Worm (Caenorhabditis elegans) whole organism, L2 larva: ENCODE data around the gene Y66A7A.9.

ENCODE experiments used
- C34F6.9 ChIP-seq: fragments of 150-350 bp; optimal IDR thresholded peaks from 2 replicates; lab custom pipeline; 2014; ENCODE audit warnings: missing biosample characterization, missing genetic modification characterization
- F13H6.1 ChIP-seq: sonication (generic microtip); optimal IDR thresholded peaks from 2 replicates; lab custom pipeline; 2016; ENCODE audit warnings: missing genetic modification characterization, missing compliant biosample characterization
- R02D3.7 ChIP-seq: fragments of 150-350 bp; optimal IDR thresholded peaks from 2 replicates; lab custom pipeline; 2014; ENCODE audit warnings: missing biosample characterization, missing genetic modification characterization
- Y55F3AM.14 ChIP-seq: fragments of 200-800 bp; sonication (Bioruptor generic); optimal IDR thresholded peaks from 2 replicates; lab custom pipeline; 2018; ENCODE audit warnings: mild to moderate bottlenecking, missing genetic modification characterization, missing compliant biosample characterization
- ZK546.5 ChIP-seq: sonication (generic microtip); optimal IDR thresholded peaks from 2 replicates; lab custom pipeline; 2017; ENCODE audit warnings: missing biosample characterization, missing genetic modification characterization
- alr-1 ChIP-seq: fragments of 150-350 bp; optimal IDR thresholded peaks from 2 replicates; lab custom pipeline; 2014; ENCODE audit warnings: missing biosample characterization, missing genetic modification characterization
- aly-2 ChIP-seq: fragments of 150-350 bp; optimal IDR thresholded peaks from 2 replicates; lab custom pipeline; 2014; ENCODE audit warnings: missing biosample characterization, missing genetic modification characterization
- ama-1 ChIP-seq: fragments of 150-350 bp; optimal IDR thresholded peaks from 2 replicates; lab custom pipeline; 2018; ENCODE audit warnings: inconsistent platforms
- blmp-1 ChIP-seq: sonication (generic microtip); optimal IDR thresholded peaks from 2 replicates; lab custom pipeline; 2017; ENCODE audit warnings: missing genetic modification characterization, mild to moderate bottlenecking, missing compliant biosample characterization, antibody characterized with exemption, moderate library complexity; ENCODE audit not compliant: insufficient read depth
- ceh-16 ChIP-seq: fragments of 150-350 bp; optimal IDR thresholded peaks from 2 replicates; lab custom pipeline; 2014; ENCODE audit warnings: missing biosample characterization, missing genetic modification characterization
- ceh-82 ChIP-seq: fragments of 150-350 bp; optimal IDR thresholded peaks from 2 replicates; lab custom pipeline; 2014; ENCODE audit warnings: missing biosample characterization, missing genetic modification characterization
- crh-2 ChIP-seq: sonication (generic microtip); optimal IDR thresholded peaks from 2 replicates; lab custom pipeline; 2017; ENCODE audit warnings: missing biosample characterization, missing genetic modification characterization
- dmd-4 ChIP-seq: sonication (generic microtip); optimal IDR thresholded peaks from 2 replicates; lab custom pipeline; 2017; ENCODE audit warnings: missing biosample characterization, missing genetic modification characterization
- egl-27 ChIP-seq: sonication (generic microtip); optimal IDR thresholded peaks from 3 replicates; lab custom pipeline; 2017; ENCODE audit warnings: missing biosample characterization, missing genetic modification reagents, missing genetic modification characterization
- elt-1 ChIP-seq: fragments of 150-350 bp; optimal IDR thresholded peaks from 2 replicates; lab custom pipeline; 2014; ENCODE audit warnings: missing biosample characterization, missing genetic modification characterization
- elt-3 ChIP-seq: sonication (generic microtip); optimal IDR thresholded peaks from 2 replicates; lab custom pipeline; 2017; ENCODE audit warnings: missing biosample characterization, missing genetic modification characterization
- lin-11 ChIP-seq: fragments of 150-350 bp; sonication (generic microtip); optimal IDR thresholded peaks from 2 replicates; lab custom pipeline; 2014; ENCODE audit warnings: missing biosample characterization, missing genetic modification characterization, inconsistent platforms, mixed read lengths
- lin-13 ChIP-seq: fragments of 150-350 bp; optimal IDR thresholded peaks from 2 replicates; lab custom pipeline; 2014; ENCODE audit warnings: missing biosample characterization, missing genetic modification reagents, missing genetic modification characterization
- lsy-2 ChIP-seq, 2 experiments: fragments of 150-350 bp in 1 of 2; sonication (generic microtip) in 1 of 2; optimal IDR thresholded peaks; 2 replicates each; lab custom pipeline; 2014 to 2017; ENCODE audit warnings: missing biosample characterization in 2 of 2, missing genetic modification characterization in 2 of 2
- mab-5 ChIP-seq: fragments of 150-350 bp; optimal IDR thresholded peaks from 2 replicates; lab custom pipeline; 2014; ENCODE audit warnings: missing biosample characterization, missing genetic modification characterization
- mdl-1 ChIP-seq, 2 experiments: fragments of 150-350 bp in 1 of 2; sonication (generic microtip) in 1 of 2; optimal IDR thresholded peaks; 2 replicates each; lab custom pipeline; 2017; ENCODE audit warnings: missing biosample characterization in 2 of 2, missing genetic modification characterization in 2 of 2
- nhr-10 ChIP-seq: sonication (generic microtip); optimal IDR thresholded peaks from 2 replicates; lab custom pipeline; 2017; ENCODE audit warnings: missing biosample characterization, missing genetic modification characterization
- nhr-11 ChIP-seq: fragments of 150-350 bp; optimal IDR thresholded peaks from 2 replicates; lab custom pipeline; 2014; ENCODE audit warnings: missing biosample characterization, missing genetic modification characterization
- nhr-12 ChIP-seq: fragments of 150-350 bp; optimal IDR thresholded peaks from 2 replicates; lab custom pipeline; 2014; ENCODE audit warnings: missing biosample characterization, missing genetic modification characterization
- nhr-129 ChIP-seq: fragments of 150-350 bp; optimal IDR thresholded peaks from 2 replicates; lab custom pipeline; 2014; ENCODE audit warnings: missing biosample characterization, missing genetic modification characterization
- nhr-23 ChIP-seq: fragments of 150-350 bp; optimal IDR thresholded peaks from 2 replicates; lab custom pipeline; 2014; ENCODE audit warnings: missing biosample characterization, missing genetic modification reagents, missing genetic modification characterization
- nhr-237 ChIP-seq: fragments of 150-350 bp; optimal IDR thresholded peaks from 2 replicates; lab custom pipeline; 2014; ENCODE audit warnings: missing biosample characterization, missing genetic modification characterization
- nhr-25 ChIP-seq: fragments of 150-350 bp; sonication (generic microtip); optimal IDR thresholded peaks from 3 replicates; lab custom pipeline; 2014; ENCODE audit warnings: missing biosample characterization, missing genetic modification characterization
- nhr-6 ChIP-seq: fragments of 150-350 bp; optimal IDR thresholded peaks from 2 replicates; lab custom pipeline; 2014; ENCODE audit warnings: missing biosample characterization, missing genetic modification characterization
- nhr-77 ChIP-seq: fragments of 150-350 bp; optimal IDR thresholded peaks from 2 replicates; lab custom pipeline; 2014; ENCODE audit warnings: missing biosample characterization, missing genetic modification characterization
- peb-1 ChIP-seq: fragments of 150-350 bp; optimal IDR thresholded peaks from 2 replicates; lab custom pipeline; 2014; ENCODE audit warnings: missing biosample characterization, missing genetic modification characterization
- skn-1 ChIP-seq: sonication (generic microtip); optimal IDR thresholded peaks from 2 replicates; lab custom pipeline; 2017; ENCODE audit warnings: missing biosample characterization, missing genetic modification characterization
- sma-3 ChIP-seq: sonication (generic microtip); optimal IDR thresholded peaks from 2 replicates; lab custom pipeline; 2016; ENCODE audit warnings: missing genetic modification reagents, missing genetic modification characterization, missing compliant biosample characterization
- snpc-4 ChIP-seq: fragments of 150-350 bp; optimal IDR thresholded peaks from 2 replicates; lab custom pipeline; 2014; ENCODE audit warnings: missing biosample characterization, missing genetic modification characterization
- unc-39 ChIP-seq: fragments of 150-350 bp; optimal IDR thresholded peaks from 2 replicates; lab custom pipeline; 2014; ENCODE audit warnings: missing biosample characterization, missing genetic modification characterization
- unc-55 ChIP-seq: fragments of 150-350 bp; sonication (generic microtip); optimal IDR thresholded peaks from 3 replicates; lab custom pipeline; 2014; ENCODE audit warnings: missing biosample characterization, missing genetic modification reagents, missing genetic modification characterization
- zag-1 ChIP-seq: fragments of 150-350 bp; optimal IDR thresholded peaks from 2 replicates; lab custom pipeline; 2014; ENCODE audit warnings: missing biosample characterization, missing genetic modification characterization
- ztf-1 ChIP-seq: fragments of 200-800 bp; sonication (Bioruptor generic); conservative IDR thresholded peaks from 2 replicates; pipeline ENCODE4 v1.3.6; 2022; ENCODE audit warnings: missing genetic modification characterization, missing compliant biosample characterization

Gene Y66A7A.9

DNA sequence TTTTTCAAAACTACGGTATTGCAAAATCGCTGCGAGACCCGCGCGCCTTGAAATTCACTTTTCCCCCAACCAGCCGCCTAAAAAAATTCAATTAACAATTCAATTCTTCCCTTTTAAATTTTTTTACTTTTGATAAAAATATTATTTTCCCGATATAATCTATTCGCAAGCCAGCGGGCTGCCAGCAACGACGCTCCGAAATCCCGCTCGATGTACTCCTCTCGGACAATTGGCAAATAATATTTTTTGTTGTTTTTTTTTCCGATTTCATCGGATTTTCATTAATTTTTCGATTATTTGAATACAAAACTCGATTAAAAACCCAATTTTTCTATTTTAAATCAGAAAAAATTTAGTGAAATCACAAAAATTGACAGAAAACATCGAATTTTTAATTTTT lies 3.5 kb upstream of the Y66A7A.9 start:
- TF ChIP-seq nhr-10 (tag; lab: Kevin White, UChicago) (no peak), elt-3 (tag; lab: Kevin White, UChicago) (no peak), nhr-12 (tag; lab: Kevin White, UChicago) (no peak), nhr-6 (tag; lab: Kevin White, UChicago) (no peak), zag-1 (tag; lab: Kevin White, UChicago) (no peak), ZK546.5 (tag; lab: Kevin White, UChicago) (no peak), F13H6.1 (tag; lab: Kevin White, UChicago) (no peak), Y55F3AM.14 (no peak), peb-1 (tag; lab: Kevin White, UChicago) (no peak)

ce11 chrIII:11614874-11615273 lies 2.6 kb upstream of the Y66A7A.9 start:
- TF ChIP-seq skn-1 (tag; lab: Kevin White, UChicago) (no peak), nhr-237 (tag; lab: Kevin White, UChicago) (no peak), Y55F3AM.14 (no peak), alr-1 (tag; lab: Kevin White, UChicago) (no peak), lin-11 (no peak), ama-1 (no peak)
- TF ChIP-seq, all 48 proteins: peak for 0

ce11 chrIII:11611618-11612247 lies 538 bp downstream of the Y66A7A.9 start:
- TF ChIP-seq ceh-16 (tag; lab: Kevin White, UChicago) (no peak), F13H6.1 (tag; lab: Kevin White, UChicago) (no peak), nhr-129 (tag; lab: Kevin White, UChicago) (no peak), aly-2 (tag; lab: Kevin White, UChicago) (no peak), nhr-23 (tag; lab: Kevin White, UChicago) (no peak), ztf-1 (GFP tag; lab: Robert Waterston, UW) (no peak), blmp-1 (no peak), mdl-1 (tag; optimal IDR thresholded peaks at IDR 0.05; lab: Kevin White, UChicago) (no peak), ama-1 (no peak), lin-13 (GFP tag; lab: Kevin White, UChicago) (no peak), nhr-25 (tag; lab: Kevin White, UChicago) (no peak), sma-3 (GFP tag; lab: Kevin White, UChicago) (no peak), skn-1 (tag; lab: Kevin White, UChicago) (no peak), alr-1 (tag; lab: Kevin White, UChicago) (no peak)

ce11 chrIII:11609568-11609967 lies 2.7 kb downstream of the Y66A7A.9 start, which contains the start of gene Y66D12A.30:
Y66D12A.30 (plus strand) TSS chrIII:11609868.
- no peak for TF ChIP-seq nhr-11 (tag; lab: Kevin White, UChicago)
- no peak for TF ChIP-seq mdl-1 (tag; optimal IDR thresholded peaks at IDR 0.05; lab: Kevin White, UChicago)
- no peak for TF ChIP-seq elt-1 (tag; lab: Kevin White, UChicago)
- no peak for TF ChIP-seq unc-39 (tag; lab: Kevin White, UChicago)
- no peak for TF ChIP-seq R02D3.7 (tag; lab: Kevin White, UChicago)
- TF ChIP-seq lsy-2 (tag; optimal IDR thresholded peaks at IDR 0.05; lab: Kevin White, UChicago), result no peak
- no peak for TF ChIP-seq dmd-4 (tag; lab: Kevin White, UChicago)
- TF ChIP-seq snpc-4 (tag; lab: Kevin White, UChicago), result no peak
- TF ChIP-seq crh-2, result no peak

- TF ChIP-seq egl-27 (tag; lab: Kevin White, UChicago), result no peak
- no peak for TF ChIP-seq C34F6.9
- no peak for TF ChIP-seq mab-5 (tag; lab: Kevin White, UChicago)
- TF ChIP-seq R02D3.7 (tag; lab: Kevin White, UChicago), result no peak
- no peak for TF ChIP-seq unc-55
- TF ChIP-seq aly-2 (tag; lab: Kevin White, UChicago), result no peak
- no peak for TF ChIP-seq lin-11
- TF ChIP-seq nhr-77 (tag; lab: Kevin White, UChicago), result no peak
- TF ChIP-seq ceh-82 (tag; lab: Kevin White, UChicago), result no peak
- TF ChIP-seq dmd-4 (tag; lab: Kevin White, UChicago), result no peak
- TF ChIP-seq nhr-129 (tag; lab: Kevin White, UChicago), result no peak
- no peak for TF ChIP-seq lsy-2 (tag; optimal IDR thresholded peaks at IDR 0.05; lab: Kevin White, UChicago)
- TF ChIP-seq alr-1 (tag; lab: Kevin White, UChicago), result no peak
- TF ChIP-seq elt-3 (tag; lab: Kevin White, UChicago), result no peak
- TF ChIP-seq lin-13 (GFP tag; lab: Kevin White, UChicago), result no peak
- TF ChIP-seq unc-39 (tag; lab: Kevin White, UChicago), result no peak
- TF ChIP-seq, all 48 proteins: peak for 0
Observed at ce11 chrIII:11607870-11608269, 4.4 kb downstream of the Y66A7A.9 start, which contains the start of gene Y66D12A.1. Y66D12A.1 (plus strand) TSS chrIII:11608170.
